Worm (Caenorhabditis elegans) whole organism, young adult: Measurements from ENCODE around the gene ehn-3.
"Not testable (repeated sequence)": the region's sequence is repeated elsewhere in the genome, so short reads cannot be mapped to it uniquely, and the experiment has no call there.

Experiments used
- B0019.2 ChIP-seq: fragments of 200-800 bp; sonication (Bioruptor generic); conservative IDR thresholded peaks from 2 replicates; pipeline ENCODE4 v1.3.6; 2022; ENCODE audit warnings: missing genetic modification reagents, missing genetic modification characterization, missing compliant biosample characterization
- F33H1.4 ChIP-seq: fragments of 200-800 bp; sonication (Bioruptor generic); IDR thresholded peaks from 2 replicates; pipeline ENCODE4 v1.3.6; 2022; ENCODE audit warnings: missing genetic modification reagents, missing genetic modification characterization, missing compliant biosample characterization
- F49E8.2 ChIP-seq: sonication (generic microtip); optimal IDR thresholded peaks from 3 replicates; lab custom pipeline; 2017; ENCODE audit warnings: missing genetic modification characterization, mild to moderate bottlenecking, missing compliant biosample characterization, antibody characterized with exemption, moderate library complexity; ENCODE audit not compliant: insufficient read depth
- ZK185.1 ChIP-seq: sonication (generic microtip); optimal IDR thresholded peaks from 2 replicates; lab custom pipeline; 2016; ENCODE audit warnings: mild to moderate bottlenecking, missing genetic modification characterization, missing compliant biosample characterization; ENCODE audit not compliant: poor library complexity, severe bottlenecking
- ama-1 ChIP-seq, 3 experiments: fragments of 150-350 bp in 1 of 3; sonication (generic microtip) in 2 of 3; optimal IDR thresholded peaks; 2 replicates each; lab custom pipeline; 2014 to 2018; ENCODE audit warnings: missing biosample characterization in 2 of 3, missing genetic modification characterization in 2 of 3, missing genetic modification reagents in 2 of 3
- lin-35 ChIP-seq, 3 experiments: fragments of 150-350 bp in 2 of 3; sonication (generic microtip) in 1 of 3; optimal IDR thresholded peaks; 2 replicates each; lab custom pipeline; 2014 to 2018; ENCODE audit warnings: missing biosample characterization in 3 of 3, missing genetic modification characterization in 3 of 3, missing genetic modification reagents in 3 of 3
- pbrm-1 ChIP-seq: fragments of 200-800 bp; sonication (Bioruptor generic); IDR thresholded peaks from 2 replicates; pipeline ENCODE4 v1.3.6; 2022; ENCODE audit warnings: missing genetic modification reagents, missing genetic modification characterization, missing compliant biosample characterization
- pha-4 ChIP-seq: fragments of 150-350 bp; sonication (generic microtip); optimal IDR thresholded peaks from 2 replicates; lab custom pipeline; 2014; ENCODE audit warnings: missing biosample characterization, missing genetic modification reagents, missing genetic modification characterization
- unc-62 ChIP-seq: fragments of 150-350 bp; optimal IDR thresholded peaks from 2 replicates; lab custom pipeline; 2014; ENCODE audit warnings: missing biosample characterization, missing genetic modification reagents, missing genetic modification characterization

- TF ChIP-seq pbrm-1 (GFP tag; lab: Robert Waterston, UW); F49E8.2; ZK185.1 (tag; lab: Kevin White, UChicago); unc-62 (GFP tag; lab: Kevin White, UChicago); B0019.2 (GFP tag; lab: Robert Waterston, UW); F33H1.4 (GFP tag; lab: Robert Waterston, UW); pha-4 (tag; lab: Kevin White, UChicago); ama-1 (optimal IDR thresholded peaks at IDR 0.05; lab: Kevin White, UChicago); ama-1 (GFP tag; optimal IDR thresholded peaks at IDR 0.05; lab: Kevin White, UChicago); lin-35 (GFP tag; optimal IDR thresholded peaks at IDR 0.05; lab: Kevin White, UChicago): not testable (repeated sequence)
Observed at ce11 chrIV:5464403-5464802, 45.4 kb upstream of the ehn-3 start, which contains the start of gene Y52D5A.2.
